Worm (Caenorhabditis elegans): ENCODE measurements around the gene H04D03.6.

DNA sequence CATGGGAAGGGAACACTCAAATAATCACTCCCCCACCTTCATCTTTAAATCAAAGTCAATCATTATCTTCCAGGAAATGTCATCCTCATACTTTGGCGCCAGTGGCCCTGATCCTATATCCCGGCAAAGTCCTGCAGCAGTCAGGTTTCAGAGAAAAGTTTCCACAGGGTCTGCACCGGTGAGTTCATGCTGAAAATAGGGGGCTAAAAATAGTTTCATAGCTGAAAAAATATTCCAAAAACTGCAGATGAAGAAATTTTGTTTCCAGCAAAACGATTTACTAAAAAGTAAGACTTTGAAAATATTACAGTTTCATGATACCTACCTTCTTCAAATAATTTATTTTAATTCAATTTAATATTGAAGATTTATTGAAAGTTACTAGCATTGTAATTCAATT, 49.4 kb upstream of the H04D03.6 start, which contains the start of gene ptr-25:
- TF ChIP-seq rnt-1 (tag; optimal IDR thresholded peaks at IDR 0.05) (no peak), syd-9 (tag; optimal IDR thresholded peaks at IDR 0.05) (no peak), pqm-1 (tag; optimal IDR thresholded peaks at IDR 0.05) (no peak), lin-11 (tag; optimal IDR thresholded peaks at IDR 0.05) (no peak), elt-2 (tag; optimal IDR thresholded peaks at IDR 0.05) (no peak), K02D7.2 (tag; optimal IDR thresholded peaks at IDR 0.05) (no peak), unc-86 (tag; optimal IDR thresholded peaks at IDR 0.05) (no peak), ceh-9 (tag; optimal IDR thresholded peaks at IDR 0.05) (no peak), ceh-45 (GFP tag; IDR thresholded peaks at IDR 0.05) (no peak), ttx-3 (tag; optimal IDR thresholded peaks at IDR 0.05) (no peak), hlh-30 (tag; optimal IDR thresholded peaks at IDR 0.05; ENCODE audit: insufficient read depth) (no peak)

Measured in whole organism, late embryonic.